Worm (Caenorhabditis elegans) whole organism, L4 larva: Measurements from ENCODE around the gene clec-40.

ENCODE experiments used
- F44E2.7 ChIP-seq: fragments of 200-800 bp; sonication (Bioruptor generic); IDR thresholded peaks from 2 replicates; pipeline ENCODE4 v2.1.2; 2022; ENCODE audit warnings: missing genetic modification characterization, missing compliant biosample characterization
- R02D3.7 ChIP-seq: fragments of 150-350 bp; sonication (generic microtip); optimal IDR thresholded peaks from 3 replicates; lab custom pipeline; 2014; ENCODE audit warnings: missing biosample characterization, missing genetic modification characterization
- T20F7.1 ChIP-seq: fragments of 200-800 bp; sonication (Bioruptor generic); optimal IDR thresholded peaks from 2 replicates; lab custom pipeline; 2018; ENCODE audit warnings: mild to moderate bottlenecking, missing genetic modification characterization, missing compliant biosample characterization
- ceh-32 ChIP-seq: sonication (generic microtip); optimal IDR thresholded peaks from 2 replicates; lab custom pipeline; 2016; ENCODE audit warnings: mild to moderate bottlenecking, missing genetic modification characterization, missing compliant biosample characterization; ENCODE audit not compliant: poor library complexity
- egl-27 ChIP-seq: sonication (generic microtip); optimal IDR thresholded peaks from 3 replicates; lab custom pipeline; 2017; ENCODE audit warnings: missing biosample characterization, missing genetic modification reagents, missing genetic modification characterization
- lsy-2 ChIP-seq, 2 experiments: fragments of 150-350 bp in 1 of 2; sonication (generic microtip) in 1 of 2; optimal IDR thresholded peaks; 2 replicates each; lab custom pipeline; 2014 to 2017; ENCODE audit warnings: missing biosample characterization in 2 of 2, missing genetic modification characterization in 2 of 2
- nhr-41 ChIP-seq: fragments of 200-800 bp; sonication (Bioruptor generic); IDR thresholded peaks from 2 replicates; pipeline ENCODE4 v1.3.6; 2022; ENCODE audit warnings: missing genetic modification reagents, missing genetic modification characterization, missing compliant biosample characterization
- nhr-76 ChIP-seq: fragments of 150-350 bp; optimal IDR thresholded peaks from 2 replicates; lab custom pipeline; 2014; ENCODE audit warnings: missing biosample characterization, missing genetic modification characterization
- set-16 ChIP-seq: fragments of 200-800 bp; sonication (Bioruptor generic); IDR thresholded peaks from 2 replicates; pipeline ENCODE4 v1.3.6; 2022; ENCODE audit warnings: missing genetic modification reagents, missing genetic modification characterization, missing compliant biosample characterization
- skn-1 ChIP-seq: fragments of 150-350 bp; optimal IDR thresholded peaks from 2 replicates; lab custom pipeline; 2014; ENCODE audit warnings: missing biosample characterization, missing genetic modification characterization
- tra-1 ChIP-seq: fragments of 200-800 bp; sonication (Bioruptor generic); IDR thresholded peaks from 2 replicates; pipeline ENCODE4 v1.3.6; 2022; ENCODE audit warnings: missing genetic modification reagents, missing genetic modification characterization, missing compliant biosample characterization
- unc-130 ChIP-seq: sonication (generic microtip); optimal IDR thresholded peaks from 2 replicates; lab custom pipeline; 2016; ENCODE audit warnings: missing genetic modification reagents, missing genetic modification characterization, missing compliant biosample characterization
- unc-62 ChIP-seq, 3 experiments: fragments of 150-350 bp in 1 of 3; sonication (generic microtip); optimal IDR thresholded peaks in 2 of 3; peaks in 1 of 3; 1 replicate in 1 of 3; 2 replicates in 2 of 3; lab custom pipeline; 2014 to 2017; ENCODE audit warnings: missing biosample characterization in 3 of 3, missing genetic modification characterization in 3 of 3, missing genetic modification reagents in 3 of 3, missing genotype in 1 of 3
- vab-7 ChIP-seq: fragments of 200-800 bp; sonication (Bioruptor generic); IDR thresholded peaks from 2 replicates; pipeline ENCODE4 v1.3.6; 2022; ENCODE audit warnings: missing genetic modification reagents, missing genetic modification characterization, missing compliant biosample characterization
- zip-2 ChIP-seq: fragments of 150-350 bp; optimal IDR thresholded peaks from 2 replicates; lab custom pipeline; 2014; ENCODE audit warnings: missing biosample characterization, missing genetic modification characterization

The clec-40 gene

ce11 chrV:16794079-16794478, 46.8 kb downstream of the clec-40 start:
- TF ChIP-seq unc-62 (GFP tag; optimal IDR thresholded peaks at IDR 0.05 in 1 of 2; lab: Kevin White, UChicago), result peak in 1 of 2 experiments; percentile 93
- TF ChIP-seq unc-62 (tag; optimal IDR thresholded peaks at IDR 0.05; lab: Kevin White, UChicago), result no peak
- no peak for TF ChIP-seq tra-1 (GFP tag; lab: Robert Waterston, UW)
- no peak for TF ChIP-seq zip-2 (tag; lab: Kevin White, UChicago)
- no peak for TF ChIP-seq nhr-41
- TF ChIP-seq F44E2.7 (GFP tag; lab: Robert Waterston, UW), result no peak
- TF ChIP-seq nhr-76 (tag; lab: Kevin White, UChicago), result no peak

DNA sequence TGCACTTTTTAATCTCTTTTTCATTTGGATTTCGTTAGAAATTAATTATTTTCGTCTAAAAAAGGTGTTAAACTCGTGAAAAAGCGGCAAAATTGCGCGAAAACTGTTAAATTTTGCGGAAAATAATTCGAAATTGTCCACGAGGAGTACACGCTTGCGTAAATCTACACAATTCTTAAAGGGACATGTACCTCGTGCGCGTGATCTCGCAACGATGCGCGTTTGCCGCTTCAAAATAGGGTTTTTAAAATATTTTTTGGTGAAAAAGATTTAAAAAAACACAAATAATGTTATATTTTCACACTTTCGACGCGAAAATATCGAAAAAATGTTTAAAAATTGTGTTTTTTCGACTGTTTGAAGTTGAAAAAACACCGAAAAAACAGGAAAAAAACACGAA, 47.5 kb downstream of the clec-40 start:
- TF ChIP-seq T20F7.1 (GFP tag; lab: Kevin White, UChicago), result no peak
- no peak for TF ChIP-seq egl-27 (tag; lab: Kevin White, UChicago)
- TF ChIP-seq unc-130 (GFP tag; lab: Kevin White, UChicago), result peak; percentile 42
- no peak for TF ChIP-seq lsy-2 (tag; optimal IDR thresholded peaks at IDR 0.05; lab: Kevin White, UChicago)
- TF ChIP-seq ceh-32 (tag; lab: Kevin White, UChicago), result no peak
- no peak for TF ChIP-seq vab-7
- peak; percentile 12 for TF ChIP-seq R02D3.7 (tag; lab: Kevin White, UChicago)

- TF ChIP-seq skn-1 (tag; lab: Kevin White, UChicago) (no peak), set-16 (GFP tag; lab: Robert Waterston, UW) (peak; percentile 82)
These were observed 48.1 kb downstream of the clec-40 start for ce11 chrV:16792717-16793116.
